Fruit fly (Drosophila melanogaster): Measurements from ENCODE around the gene CG9004.

dm6 chr3L:2328804-2329203 lies 44.7 kb upstream of the CG9004 start:
- no peak for TF ChIP-seq MESR4 (GFP tag; optimal IDR thresholded peaks at IDR 0.05)
- TF ChIP-seq da (GFP tag; optimal IDR thresholded peaks at IDR 0.05), result no peak
